Worm (Caenorhabditis elegans) whole organism, L2 larva: ENCODE data around the gene med-2.

Source experiments
- ama-1 ChIP-seq: fragments of 150-350 bp; optimal IDR thresholded peaks from 2 replicates; lab custom pipeline; 2018; ENCODE audit warnings: inconsistent platforms
- dmd-4 ChIP-seq: sonication (generic microtip); optimal IDR thresholded peaks from 2 replicates; lab custom pipeline; 2017; ENCODE audit warnings: missing biosample characterization, missing genetic modification characterization
- mdl-1 ChIP-seq, 2 experiments: fragments of 150-350 bp in 1 of 2; sonication (generic microtip) in 1 of 2; optimal IDR thresholded peaks; 2 replicates each; lab custom pipeline; 2017; ENCODE audit warnings: missing biosample characterization in 2 of 2, missing genetic modification characterization in 2 of 2
- nhr-6 ChIP-seq: fragments of 150-350 bp; optimal IDR thresholded peaks from 2 replicates; lab custom pipeline; 2014; ENCODE audit warnings: missing biosample characterization, missing genetic modification characterization
- unc-62 ChIP-seq: fragments of 150-350 bp; optimal IDR thresholded peaks from 2 replicates; lab custom pipeline; 2014; ENCODE audit warnings: missing biosample characterization, missing genetic modification reagents, missing genetic modification characterization

DNA sequence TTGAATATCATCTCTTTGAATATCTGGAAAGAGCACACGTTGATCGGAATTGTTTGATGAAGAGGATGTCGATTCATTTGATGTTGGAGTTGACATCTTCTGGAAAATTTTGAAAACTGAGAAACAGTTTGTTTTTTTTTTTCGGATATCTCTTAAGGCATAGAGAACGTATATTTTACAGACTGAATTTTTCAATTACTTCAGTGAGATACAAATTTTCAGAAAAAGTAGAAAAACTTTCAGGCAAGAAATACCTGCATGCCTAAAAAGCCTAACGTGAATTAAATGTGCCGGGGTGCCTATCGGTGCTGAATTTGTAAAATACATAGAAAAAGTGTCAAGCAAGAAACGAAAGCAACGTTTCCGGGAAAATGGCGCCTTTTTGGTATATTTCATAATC is 27.6 kb upstream of the med-2 start, which contains the start of gene zak-1:
- TF ChIP-seq nhr-6 (tag; lab: Kevin White, UChicago) (no peak), dmd-4 (no peak), unc-62 (no peak), mdl-1 (tag; optimal IDR thresholded peaks at IDR 0.05; lab: Kevin White, UChicago) (no peak), ama-1 (lab: Kevin White, UChicago) (no peak)
